Worm (Caenorhabditis elegans) whole organism, midembryonic: ENCODE data around the gene srsx-35.

Experiments used
- T22C8.4 ChIP-seq: fragments of 200-800 bp; sonication (Bioruptor generic); IDR thresholded peaks from 2 replicates; pipeline ENCODE4 v1.3.6; 2022; ENCODE audit warnings: missing genetic modification characterization, missing compliant biosample characterization
- cog-1 ChIP-seq: sonication (generic microtip); optimal IDR thresholded peaks from 2 replicates; lab custom pipeline; 2016; ENCODE audit warnings: missing genetic modification characterization, missing compliant biosample characterization
- flt-1 ChIP-seq: fragments of 200-800 bp; sonication (Bioruptor generic); IDR thresholded peaks from 2 replicates; pipeline ENCODE4 v1.3.6; 2022; ENCODE audit warnings: missing genetic modification characterization, missing compliant biosample characterization
- klf-2 ChIP-seq: fragments of 200-800 bp; sonication (Bioruptor generic); conservative IDR thresholded peaks from 2 replicates; pipeline ENCODE4 v1.3.6; 2022; ENCODE audit warnings: missing genetic modification reagents, missing genetic modification characterization, missing compliant biosample characterization
- med-1 ChIP-seq: sonication (generic microtip); optimal IDR thresholded peaks from 2 replicates; lab custom pipeline; 2017; ENCODE audit warnings: missing genetic modification characterization, mild to moderate bottlenecking, missing compliant biosample characterization, antibody characterized with exemption, missing genetic modification reagents; ENCODE audit not compliant: insufficient read depth
- ref-1 ChIP-seq: fragments of 200-800 bp; sonication (Bioruptor generic); conservative IDR thresholded peaks from 2 replicates; pipeline ENCODE4 v1.3.6; 2022; ENCODE audit warnings: missing genetic modification reagents, missing genetic modification characterization, missing compliant biosample characterization
- tab-1 ChIP-seq: fragments of 200-800 bp; sonication (Bioruptor generic); IDR thresholded peaks from 2 replicates; pipeline ENCODE4 v1.3.6; 2022; ENCODE audit warnings: missing genetic modification characterization, missing compliant biosample characterization
- ztf-23 ChIP-seq: fragments of 200-800 bp; sonication (Bioruptor generic); IDR thresholded peaks from 2 replicates; pipeline ENCODE4 v1.3.6; 2022; ENCODE audit warnings: missing genetic modification reagents, missing genetic modification characterization, missing compliant biosample characterization
- ztf-29 ChIP-seq: fragments of 200-800 bp; sonication (Bioruptor generic); IDR thresholded peaks from 2 replicates; pipeline ENCODE4 v1.3.6; 2022; ENCODE audit warnings: missing genetic modification reagents, missing genetic modification characterization, missing compliant biosample characterization

The srsx-35 gene

DNA sequence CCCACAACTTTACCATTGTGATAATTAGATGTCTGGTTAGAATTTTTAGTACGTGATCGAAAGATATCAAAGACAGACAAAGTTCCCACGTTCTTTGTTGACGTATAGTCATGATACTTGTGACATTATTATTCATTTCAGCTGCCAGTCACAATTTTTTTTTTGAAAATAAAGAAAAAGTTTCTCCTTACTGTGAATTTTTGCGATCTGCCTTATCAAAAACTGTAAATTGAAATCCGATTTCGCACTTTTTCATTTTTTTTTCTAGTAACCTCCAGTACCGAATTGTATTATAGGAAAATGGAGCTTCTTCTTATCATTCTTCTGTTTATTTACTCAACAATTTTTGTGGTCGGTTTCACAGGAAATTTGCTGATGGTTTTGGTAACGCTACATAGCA lies at the start of gene srsx-35:
TSS of gene srsx-35 (plus strand) at position 301 of the 400 bp plus-strand sequence.
- no peak for TF ChIP-seq ref-1 (GFP tag; lab: Robert Waterston, UW)

ce11 chrV:20633619-20634018 lies 47.6 kb upstream of the srsx-35 start, which contains the start of gene F46B3.15:
F46B3.15 (minus strand) TSS chrV:20633719.
- no peak for TF ChIP-seq ref-1 (GFP tag; lab: Robert Waterston, UW)
- no peak for TF ChIP-seq T22C8.4 (GFP tag; lab: Robert Waterston, UW)
- no peak for TF ChIP-seq cog-1 (tag; lab: Kevin White, UChicago)
- TF ChIP-seq flt-1, result no peak
- no peak for TF ChIP-seq klf-2 (GFP tag; lab: Robert Waterston, UW)
- no peak for TF ChIP-seq tab-1
- TF ChIP-seq ztf-29 (GFP tag; lab: Robert Waterston, UW), result no peak
- TF ChIP-seq med-1 (GFP tag; lab: Kevin White, UChicago), result no peak
- no peak for TF ChIP-seq ztf-23 (GFP tag; lab: Robert Waterston, UW)

ce11 chrV:20634330-20634729 lies 46.9 kb upstream of the srsx-35 start, which contains the start of gene F46B3.16:
F46B3.16 (plus strand) TSS chrV:20634630.
- TF ChIP-seq cog-1 (tag; lab: Kevin White, UChicago) (no peak), flt-1 (no peak), tab-1 (no peak), T22C8.4 (GFP tag; lab: Robert Waterston, UW) (no peak), ztf-23 (GFP tag; lab: Robert Waterston, UW) (no peak), klf-2 (GFP tag; lab: Robert Waterston, UW) (no peak)

- no peak for TF ChIP-seq flt-1
Measured at ce11 chrV:20636855-20637254, 44.4 kb upstream of the srsx-35 start, which contains the start of gene ttr-13. ttr-13 (minus strand) TSS chrV:20636955.

ce11 chrV:20638344-20638743 lies 42.9 kb upstream of the srsx-35 start, which contains the start of gene Y44A6B.3:
Y44A6B.3 (minus strand) TSS chrV:20638444.
- TF ChIP-seq klf-2 (GFP tag; lab: Robert Waterston, UW) (no peak), flt-1 (no peak), T22C8.4 (GFP tag; lab: Robert Waterston, UW) (no peak), ztf-23 (GFP tag; lab: Robert Waterston, UW) (no peak), tab-1 (no peak), med-1 (GFP tag; lab: Kevin White, UChicago) (no peak), ztf-29 (GFP tag; lab: Robert Waterston, UW) (no peak), cog-1 (tag; lab: Kevin White, UChicago) (no peak), ref-1 (GFP tag; lab: Robert Waterston, UW) (no peak)

- TF ChIP-seq tab-1 (no peak), T22C8.4 (GFP tag; lab: Robert Waterston, UW) (no peak), klf-2 (GFP tag; lab: Robert Waterston, UW) (no peak), med-1 (GFP tag; lab: Kevin White, UChicago) (no peak), ztf-23 (GFP tag; lab: Robert Waterston, UW) (no peak), ref-1 (GFP tag; lab: Robert Waterston, UW) (no peak)
Measured at ce11 chrV:20639294-20639693, 41.9 kb upstream of the srsx-35 start, which contains the start of gene srxa-14. srxa-14 (plus strand) TSS chrV:20639594.

DNA sequence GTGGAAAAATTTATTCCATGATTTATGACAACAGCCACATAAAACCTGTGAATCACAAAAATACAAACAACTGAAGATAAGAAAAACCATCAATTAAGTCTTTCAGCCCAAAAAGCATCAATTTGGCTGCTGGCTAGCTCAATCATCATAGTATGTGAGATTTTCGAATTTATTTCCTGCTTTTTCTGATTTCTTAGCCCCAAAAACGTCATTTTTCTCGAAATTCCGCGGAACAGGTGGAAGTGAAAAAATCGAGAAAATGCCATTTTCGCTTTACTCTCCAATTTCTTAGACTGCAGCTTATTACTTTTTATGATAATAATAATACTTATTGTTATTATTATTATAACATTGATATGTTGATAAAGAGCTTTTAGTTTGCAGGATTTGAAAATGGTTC lies 39.3 kb upstream of the srsx-35 start, which contains the start of gene srxa-15:
TSS of gene srxa-15 (plus strand) at position 301 of the 400 bp plus-strand sequence.
- TF ChIP-seq ref-1 (GFP tag; lab: Robert Waterston, UW), result no peak
- no peak for TF ChIP-seq flt-1
- TF ChIP-seq cog-1 (tag; lab: Kevin White, UChicago), result no peak
- no peak for TF ChIP-seq ztf-23 (GFP tag; lab: Robert Waterston, UW)
- TF ChIP-seq med-1 (GFP tag; lab: Kevin White, UChicago), result no peak
- no peak for TF ChIP-seq ztf-29 (GFP tag; lab: Robert Waterston, UW)
- TF ChIP-seq tab-1, result no peak
- TF ChIP-seq T22C8.4 (GFP tag; lab: Robert Waterston, UW), result no peak
- no peak for TF ChIP-seq klf-2 (GFP tag; lab: Robert Waterston, UW)

- TF ChIP-seq ref-1 (GFP tag; lab: Robert Waterston, UW), result no peak
- no peak for TF ChIP-seq tab-1
- no peak for TF ChIP-seq klf-2 (GFP tag; lab: Robert Waterston, UW)
- TF ChIP-seq med-1 (GFP tag; lab: Kevin White, UChicago), result no peak
- no peak for TF ChIP-seq ztf-23 (GFP tag; lab: Robert Waterston, UW)
- TF ChIP-seq flt-1, result no peak
Measured at ce11 chrV:20645479-20645878, 35.7 kb upstream of the srsx-35 start.

DNA sequence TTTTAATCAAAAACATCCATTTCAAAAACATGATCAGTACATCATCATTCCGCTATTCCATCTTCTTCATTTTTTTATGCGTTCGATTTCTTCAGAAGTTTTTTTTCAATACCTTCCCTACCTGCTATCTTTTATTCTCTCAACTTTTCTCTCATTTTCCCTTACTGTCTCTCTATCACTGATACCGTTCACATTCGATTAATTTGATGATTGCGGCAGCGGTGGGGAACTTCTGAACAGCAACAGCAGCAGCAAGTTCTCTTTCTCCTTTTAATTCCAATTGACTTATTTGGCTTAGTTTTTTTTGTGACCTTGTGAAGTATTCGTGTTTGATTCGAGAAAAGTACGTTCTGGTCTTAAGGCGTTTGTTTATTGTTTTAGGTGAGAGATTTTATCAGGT lies 32.4 kb upstream of the srsx-35 start:
- TF ChIP-seq ztf-29 (GFP tag; lab: Robert Waterston, UW) (no peak), tab-1 (no peak), cog-1 (tag; lab: Kevin White, UChicago) (no peak), med-1 (GFP tag; lab: Kevin White, UChicago) (no peak)

DNA sequence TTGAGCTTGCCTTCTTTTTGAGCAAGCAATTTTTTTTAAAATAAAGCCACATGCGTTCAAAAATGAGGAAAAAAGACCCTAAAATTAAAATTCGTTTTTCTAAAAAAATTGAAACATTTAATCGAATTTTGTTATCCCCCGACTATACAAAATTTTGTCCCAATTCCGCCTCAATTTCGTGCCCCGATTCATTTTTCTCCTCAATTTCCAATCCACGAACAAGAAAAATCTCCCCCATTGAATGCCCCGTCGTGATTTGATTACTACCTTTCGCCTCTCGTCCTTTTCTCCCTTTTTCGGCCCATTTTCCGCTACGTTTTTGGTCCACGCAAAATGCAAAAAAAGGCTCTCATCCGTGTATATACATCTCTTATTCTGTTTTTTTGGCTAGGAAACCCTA lies 29.3 kb upstream of the srsx-35 start:
- no peak for TF ChIP-seq tab-1
- no peak for TF ChIP-seq ref-1 (GFP tag; lab: Robert Waterston, UW)
- TF ChIP-seq flt-1, result no peak
- TF ChIP-seq ztf-29 (GFP tag; lab: Robert Waterston, UW), result no peak
- TF ChIP-seq cog-1 (tag; lab: Kevin White, UChicago), result no peak
- TF ChIP-seq klf-2 (GFP tag; lab: Robert Waterston, UW), result no peak
- TF ChIP-seq med-1 (GFP tag; lab: Kevin White, UChicago), result no peak
- no peak for TF ChIP-seq ztf-23 (GFP tag; lab: Robert Waterston, UW)
- TF ChIP-seq T22C8.4 (GFP tag; lab: Robert Waterston, UW), result no peak
